Worm (Caenorhabditis elegans): ENCODE measurements around the gene pfn-3.
A peak's percentile ranks its signal among the peaks of the same experiment; 100 is the strongest.

Gene pfn-3

ce11 chrX:1035039-1035598 is 45.3 kb downstream of the pfn-3 start, which contains the start of the genes stau-1 and sec-22 (continued):
- TF ChIP-seq ceh-90 (tag; optimal IDR thresholded peaks at IDR 0.05) (no peak), elt-2 (tag; optimal IDR thresholded peaks at IDR 0.05) (no peak), nhr-20 (tag; optimal IDR thresholded peaks at IDR 0.05) (no peak), mab-9 (GFP tag; IDR thresholded peaks at IDR 0.05) (no peak), nhr-28 (tag; optimal IDR thresholded peaks at IDR 0.05) (no peak), aha-1 (tag; optimal IDR thresholded peaks at IDR 0.05) (no peak), unc-30 (tag; optimal IDR thresholded peaks at IDR 0.05) (no peak), nhr-76 (tag; optimal IDR thresholded peaks at IDR 0.05) (no peak), pqm-1 (tag; optimal IDR thresholded peaks at IDR 0.05) (no peak), dsc-1 (tag; optimal IDR thresholded peaks at IDR 0.05) (no peak), ces-1 (GFP tag; optimal IDR thresholded peaks at IDR 0.05) (no peak), xbp-1 (tag; optimal IDR thresholded peaks at IDR 0.05) (peak; percentile 20), C16A3.4 (tag; optimal IDR thresholded peaks at IDR 0.05) (peak; percentile 5), zip-4 (GFP tag; optimal IDR thresholded peaks at IDR 0.05) (no peak), nhr-85 (tag) (no peak), lin-13 (GFP tag; optimal IDR thresholded peaks at IDR 0.05) (no peak), ama-1 (optimal IDR thresholded peaks at IDR 0.05) (no peak), F16B12.6 (tag; optimal IDR thresholded peaks at IDR 0.05) (no peak), unc-62 (GFP tag; optimal IDR thresholded peaks at IDR 0.05) (no peak), efl-3 (GFP tag; optimal IDR thresholded peaks at IDR 0.05) (no peak), ceh-8 (GFP tag; optimal IDR thresholded peaks at IDR 0.05) (no peak), sup-37 (GFP tag; optimal IDR thresholded peaks at IDR 0.05) (no peak), hlh-4 (tag; optimal IDR thresholded peaks at IDR 0.05) (no peak), elt-3 (tag; optimal IDR thresholded peaks at IDR 0.05) (no peak), snpc-4 (tag; optimal IDR thresholded peaks at IDR 0.05) (no peak), ztf-4 (tag; optimal IDR thresholded peaks at IDR 0.05) (no peak), blmp-1 (tag; optimal IDR thresholded peaks at IDR 0.05) (peak; percentile 70), alr-1 (tag; optimal IDR thresholded peaks at IDR 0.05; ENCODE audit: borderline replicate concordance) (no peak), jun-1 (tag; optimal IDR thresholded peaks at IDR 0.05) (no peak), ceh-82 (tag; optimal IDR thresholded peaks at IDR 0.05) (peak in 1 of 3 experiments; percentile 33), fos-1 (tag; optimal IDR thresholded peaks at IDR 0.05) (no peak), zag-1 (tag; optimal IDR thresholded peaks at IDR 0.05) (no peak), C04F5.9 (tag; optimal IDR thresholded peaks at IDR 0.05) (no peak), nhr-90 (tag; optimal IDR thresholded peaks at IDR 0.05; ENCODE audit: poor library complexity) (no peak), nhr-71 (tag; optimal IDR thresholded peaks at IDR 0.05) (peak; percentile 21), unc-98 (GFP tag; IDR thresholded peaks at IDR 0.05) (no peak), lir-3 (tag; optimal IDR thresholded peaks at IDR 0.05; ENCODE audit: poor library complexity) (no peak), nhr-47 (tag; optimal IDR thresholded peaks at IDR 0.05) (no peak), mdl-1 (tag; optimal IDR thresholded peaks at IDR 0.05) (no peak), ets-5 (GFP tag; IDR thresholded peaks at IDR 0.05) (no peak), sox-4 (tag; optimal IDR thresholded peaks at IDR 0.05) (no peak), ceh-88 (GFP tag; IDR thresholded peaks at IDR 0.05) (no peak), fkh-8 (tag; optimal IDR thresholded peaks at IDR 0.05) (no peak), snu-23 (GFP tag; optimal IDR thresholded peaks at IDR 0.05) (peak; percentile 47), efl-1 (optimal IDR thresholded peaks at IDR 0.05) (peak in 1 of 2 experiments; percentile 21), efl-1 (GFP tag; optimal IDR thresholded peaks at IDR 0.05 in 1 of 2) (no peak), dpl-1 (GFP tag; optimal IDR thresholded peaks at IDR 0.05) (peak in 2 of 3 experiments; percentile 3 to 33), nhr-19 (GFP tag; conservative IDR thresholded peaks at IDR 0.05) (no peak), nhr-11 (tag; optimal IDR thresholded peaks at IDR 0.05) (no peak), nhr-84 (tag; optimal IDR thresholded peaks at IDR 0.05) (no peak), unc-86 (tag; optimal IDR thresholded peaks at IDR 0.05) (no peak), rnt-1 (tag; optimal IDR thresholded peaks at IDR 0.05) (peak; percentile 34), nhr-12 (tag; optimal IDR thresholded peaks at IDR 0.05) (no peak), fkh-4 (tag; optimal IDR thresholded peaks at IDR 0.05; ENCODE audit: borderline replicate concordance) (no peak)

Data from whole organism, L1 larva.